Worm (Caenorhabditis elegans): ENCODE measurements around the gene sre-54.

DNA sequence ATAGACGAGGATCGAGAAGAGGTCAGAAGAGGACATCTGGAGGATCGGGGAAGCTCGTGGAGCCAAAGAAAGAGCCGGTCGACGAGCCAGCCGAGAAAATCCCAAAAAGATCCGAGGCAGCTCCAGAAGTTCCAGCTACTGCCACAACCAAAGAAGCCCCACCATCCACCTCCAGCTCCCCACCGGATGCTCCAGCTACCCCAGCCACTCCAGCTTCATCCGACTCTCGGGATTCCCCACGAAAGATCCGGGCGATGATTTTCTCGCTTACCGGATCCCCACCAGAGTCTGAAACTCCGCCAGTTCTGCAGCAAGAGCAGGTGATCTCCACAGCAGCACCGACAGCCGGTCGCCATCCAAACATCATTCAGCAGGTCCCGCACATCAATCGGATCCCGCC is 10.2 kb downstream of the sre-54 start:
- TF ChIP-seq fos-1 (tag; optimal IDR thresholded peaks at IDR 0.05) (no peak), unc-62 (GFP tag; optimal IDR thresholded peaks at IDR 0.05) (no peak), ztf-4 (tag; optimal IDR thresholded peaks at IDR 0.05) (no peak), gmeb-1 (tag; optimal IDR thresholded peaks at IDR 0.05) (no peak), blmp-1 (tag; optimal IDR thresholded peaks at IDR 0.05; ENCODE audit: insufficient read depth) (no peak), nhr-12 (tag; optimal IDR thresholded peaks at IDR 0.05) (no peak), nhr-6 (tag; optimal IDR thresholded peaks at IDR 0.05) (no peak)
